Fruit fly (Drosophila melanogaster) whole organism, adult: Measurements from ENCODE around the gene chrb.

Source experiments
- CG11617 ChIP-seq: fragments of 200-800 bp; sonication (Bioruptor generic); optimal IDR thresholded peaks from 2 replicates; lab custom pipeline; 2017; ENCODE audit warnings: mild to moderate bottlenecking, missing biosample characterization, missing genetic modification reagents, missing genetic modification characterization
- CG12768 ChIP-seq: fragments of 200-800 bp; sonication (Bioruptor generic); optimal IDR thresholded peaks from 2 replicates; lab custom pipeline; 2017; ENCODE audit warnings: missing biosample characterization, missing genetic modification characterization, mild to moderate bottlenecking, moderate library complexity, missing genetic modification reagents
- CG1620 ChIP-seq: fragments of 200-800 bp; sonication (Bioruptor generic); optimal IDR thresholded peaks from 2 replicates; lab custom pipeline; 2016; ENCODE audit warnings: missing biosample characterization, missing genetic modification characterization
- CG7101 ChIP-seq: fragments of 200-800 bp; sonication (Bioruptor generic); optimal IDR thresholded peaks from 2 replicates; lab custom pipeline; 2018; ENCODE audit warnings: missing biosample characterization, mild to moderate bottlenecking, missing genetic modification characterization, moderate library complexity
- Clk ChIP-seq: fragments of 200-800 bp; sonication (Bioruptor generic); optimal IDR thresholded peaks from 2 replicates; lab custom pipeline; 2017; ENCODE audit warnings: missing biosample characterization, missing genetic modification characterization
- Crg-1 ChIP-seq: fragments of 200-800 bp; sonication (Bioruptor generic); optimal IDR thresholded peaks from 2 replicates; lab custom pipeline; 2016; ENCODE audit warnings: missing biosample characterization, missing genetic modification characterization
- Hr96 ChIP-seq: fragments of 200-800 bp; sonication (Bioruptor generic); optimal IDR thresholded peaks from 2 replicates; lab custom pipeline; 2016; ENCODE audit warnings: missing biosample characterization, missing genetic modification characterization
- Mnt ChIP-seq: fragments of 200-800 bp; sonication (Bioruptor generic); optimal IDR thresholded peaks from 2 replicates; lab custom pipeline; 2016; ENCODE audit warnings: missing biosample characterization, mild to moderate bottlenecking, missing genetic modification characterization
- cic ChIP-seq: fragments of 200-800 bp; sonication (Bioruptor generic); optimal IDR thresholded peaks from 2 replicates; lab custom pipeline; 2017; ENCODE audit warnings: missing biosample characterization, mild to moderate bottlenecking, missing genetic modification characterization, moderate library complexity
- kay ChIP-seq: fragments of 200-800 bp; sonication (Bioruptor generic); peaks from one replicate; lab custom pipeline; 2016; ENCODE audit warnings: missing biosample characterization, missing genetic modification characterization, borderline replicate concordance

DNA sequence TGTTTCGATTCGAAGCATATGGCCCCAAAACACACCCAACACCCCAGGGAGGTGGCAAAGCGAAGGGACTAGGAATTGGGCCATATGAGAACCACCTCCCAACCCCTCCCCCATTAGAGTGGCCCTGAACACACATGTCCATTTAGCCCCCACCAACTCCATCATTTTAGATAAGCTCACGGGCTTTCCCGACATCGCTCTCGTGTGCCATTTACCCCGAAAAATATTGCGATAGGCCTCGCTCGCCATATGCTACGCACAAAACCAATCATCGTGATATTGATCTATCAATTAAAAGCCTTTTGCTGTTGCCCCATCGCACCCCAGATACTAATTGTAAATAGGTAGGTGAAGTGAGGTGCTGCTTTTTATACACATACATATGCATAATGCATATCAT, 43.0 kb downstream of the chrb start:
- no peak for TF ChIP-seq CG1620
- no peak for TF ChIP-seq CG12768 (GFP tag; lab: Kevin White, UChicago)
- TF ChIP-seq Clk (GFP tag; lab: Kevin White, UChicago) = no peak
- no peak for TF ChIP-seq Hr96
- TF ChIP-seq Mnt (GFP tag; lab: Kevin White, UChicago) = no peak
- TF ChIP-seq Crg-1 = no peak
- no peak for TF ChIP-seq CG11617 (GFP tag; lab: Kevin White, UChicago)
- no peak for TF ChIP-seq cic (GFP tag; lab: Kevin White, UChicago)
- no peak for TF ChIP-seq CG7101 (tag; lab: Kevin White, UChicago)
- TF ChIP-seq kay = no peak
